Worm (Caenorhabditis elegans) whole organism, midembryonic: ENCODE data around the gene clec-85.

Experiments
- flt-1 ChIP-seq: fragments of 200-800 bp; sonication (Bioruptor generic); IDR thresholded peaks from 2 replicates; pipeline ENCODE4 v1.3.6; 2022; ENCODE audit warnings: missing genetic modification characterization, missing compliant biosample characterization
- ztf-29 ChIP-seq: fragments of 200-800 bp; sonication (Bioruptor generic); IDR thresholded peaks from 2 replicates; pipeline ENCODE4 v1.3.6; 2022; ENCODE audit warnings: missing genetic modification reagents, missing genetic modification characterization, missing compliant biosample characterization

- TF ChIP-seq flt-1 = no peak
- peak; percentile 55; the same call in 1 of the 2 replicates for TF ChIP-seq ztf-29 (GFP tag; lab: Robert Waterston, UW)
These were observed 49.7 kb upstream of the clec-85 start for ce11 chrIV:2801004-2801403.
